Fruit fly (Drosophila melanogaster): ENCODE data around the gene ND-ACP.

The ND-ACP gene

dm6 chr3L:1298509-1298908 is 31.2 kb upstream of the ND-ACP start, which contains the start of gene scf (continued):
- TF ChIP-seq Xbp1 (GFP tag; optimal IDR thresholded peaks at IDR 0.05) (no peak), CG3838 (GFP tag; optimal IDR thresholded peaks at IDR 0.05) (no peak), dmrt99B (tag; optimal IDR thresholded peaks at IDR 0.05) (no peak), jigr1 (GFP tag; IDR thresholded peaks at IDR 0.05) (no peak), psq (GFP tag; optimal IDR thresholded peaks at IDR 0.05) (no peak), ttk (GFP tag; IDR thresholded peaks at IDR 0.05) (no peak), gro (GFP tag; optimal IDR thresholded peaks at IDR 0.05) (peak; percentile 60), Ptx1 (GFP tag; IDR thresholded peaks at IDR 0.05) (no peak), yki (optimal IDR thresholded peaks at IDR 0.05) (no peak), CG7987 (GFP tag; optimal IDR thresholded peaks at IDR 0.05) (peak; percentile 21), CG7928 (GFP tag; optimal IDR thresholded peaks at IDR 0.05) (no peak), seq (GFP tag; IDR thresholded peaks at IDR 0.05) (no peak), Elba2 (GFP tag; optimal IDR thresholded peaks at IDR 0.05) (no peak), CG10565 (GFP tag; optimal IDR thresholded peaks at IDR 0.05) (no peak), en (GFP tag; optimal IDR thresholded peaks at IDR 0.05) (no peak), grn (GFP tag; optimal IDR thresholded peaks at IDR 0.05) (no peak), mam (GFP tag; optimal IDR thresholded peaks at IDR 0.05) (no peak), croc (GFP tag; conservative IDR thresholded peaks at IDR 0.05) (no peak), HmgZ (tag; optimal IDR thresholded peaks at IDR 0.05) (peak; percentile 26), CG12219 (GFP tag; optimal IDR thresholded peaks at IDR 0.05) (no peak), CG4854 (GFP tag; optimal IDR thresholded peaks at IDR 0.05) (no peak), fd102C (GFP tag; optimal IDR thresholded peaks at IDR 0.05) (no peak), ems (GFP tag; optimal IDR thresholded peaks at IDR 0.05) (no peak), CG12391 (tag; optimal IDR thresholded peaks at IDR 0.05) (no peak), Ets97D (GFP tag; optimal IDR thresholded peaks at IDR 0.05) (no peak), CG3407 (GFP tag; optimal IDR thresholded peaks at IDR 0.05) (no peak), CG2116 (GFP tag; optimal IDR thresholded peaks at IDR 0.05) (peak; percentile 35), onecut (GFP tag; IDR thresholded peaks at IDR 0.05) (no peak), CG42726 (GFP tag; IDR thresholded peaks at IDR 0.05; ENCODE audit: partially characterized antibody) (0 out of 2 replicates have a peak, but pooled peaks have one; percentile 48), Dfd (GFP tag; optimal IDR thresholded peaks at IDR 0.05) (no peak), pum (GFP tag; optimal IDR thresholded peaks at IDR 0.05) (no peak), CG32772 (GFP tag; IDR thresholded peaks at IDR 0.05) (no peak), Hr51 (GFP tag; optimal IDR thresholded peaks at IDR 0.05) (no peak), chm (GFP tag; IDR thresholded peaks at IDR 0.05) (peak; percentile 63; the same call in 1 of the 2 replicates), CG18476 (GFP tag; optimal IDR thresholded peaks at IDR 0.05) (no peak), CG4282 (GFP tag; optimal IDR thresholded peaks at IDR 0.05) (peak; percentile 28), abd-A (tag; optimal IDR thresholded peaks at IDR 0.05) (no peak), zen (tag; optimal IDR thresholded peaks at IDR 0.05) (no peak), Bgb (GFP tag; IDR thresholded peaks at IDR 0.05; ENCODE audit: partially characterized antibody) (peak; percentile 49), Doc2 (GFP tag; IDR thresholded peaks at IDR 0.05) (no peak), CG16813 (GFP tag; IDR thresholded peaks at IDR 0.05; ENCODE audit: partially characterized antibody) (peak; percentile 33; the same call in 1 of the 3 replicates), CG8478 (optimal IDR thresholded peaks at IDR 0.05) (no peak), CG10267 (tag; optimal IDR thresholded peaks at IDR 0.05) (peak; percentile 17), wdn (GFP tag; IDR thresholded peaks at IDR 0.05) (no peak), E2f2 (GFP tag; IDR thresholded peaks at IDR 0.05) (peak; percentile 96), repo (GFP tag; optimal IDR thresholded peaks at IDR 0.05) (peak; percentile 18), Max (GFP tag; optimal IDR thresholded peaks at IDR 0.05) (no peak), vfl (GFP tag; optimal IDR thresholded peaks at IDR 0.05) (no peak), Hey (tag; optimal IDR thresholded peaks at IDR 0.05) (no peak), toy (GFP tag; IDR thresholded peaks at IDR 0.05) (no peak), Dad (GFP tag; optimal IDR thresholded peaks at IDR 0.05) (no peak), cad (GFP tag; optimal IDR thresholded peaks at IDR 0.05) (no peak), CG9215 (GFP tag; IDR thresholded peaks at IDR 0.05) (no peak)
